Fruit fly (Drosophila melanogaster): ENCODE measurements around the gene Cph.
A peak's percentile ranks its signal among the peaks of the same experiment; 100 is the strongest.

Cph gene

DNA sequence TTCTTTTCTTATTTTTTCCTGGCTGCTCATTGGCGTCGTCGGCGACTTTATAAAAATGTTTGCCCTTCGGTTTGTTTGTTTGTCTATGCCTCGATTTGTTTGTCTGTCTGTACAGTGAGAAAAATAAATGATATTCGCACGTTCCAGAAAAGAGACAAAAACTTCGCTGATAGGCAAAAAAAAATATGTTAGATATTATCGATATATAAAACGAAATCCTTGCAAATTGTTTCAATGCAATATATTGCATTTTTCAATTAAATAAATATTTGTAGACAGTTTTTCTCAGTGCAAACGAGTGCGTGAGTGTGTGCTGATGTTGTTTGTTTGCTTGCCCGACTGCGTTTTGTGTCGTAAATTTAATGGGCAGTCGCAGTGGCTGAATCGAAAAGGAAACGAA is 139.5 kb downstream of the Cph start (continued):
- TF ChIP-seq gsb (GFP tag; IDR thresholded peaks at IDR 0.05), result no peak
- TF ChIP-seq jumu (GFP tag; optimal IDR thresholded peaks at IDR 0.05), result peak; percentile 15
- peak; percentile 59 for TF ChIP-seq Kr (GFP tag; optimal IDR thresholded peaks at IDR 0.05)
- TF ChIP-seq bowl (GFP tag; IDR thresholded peaks at IDR 0.05), result no peak
- no peak for TF ChIP-seq CG4360 (GFP tag; IDR thresholded peaks at IDR 0.05)
- peak; percentile 43; the same call in 2 of the 3 replicates for TF ChIP-seq tgo (GFP tag; IDR thresholded peaks at IDR 0.05)
- TF ChIP-seq corto (GFP tag; optimal IDR thresholded peaks at IDR 0.05), result no peak
- TF ChIP-seq esg (GFP tag; conservative IDR thresholded peaks at IDR 0.05), result 0 out of 2 replicates have a peak, but pooled peaks have one; percentile 14
- TF ChIP-seq usp (GFP tag; optimal IDR thresholded peaks at IDR 0.05), result no peak
- TF ChIP-seq tna (GFP tag; IDR thresholded peaks at IDR 0.05; ENCODE audit: partially characterized antibody), result no peak
- TF ChIP-seq CG11504 (tag; optimal IDR thresholded peaks at IDR 0.05), result peak; percentile 70
- 0 out of 2 replicates have a peak, but pooled peaks have one; percentile 5 for TF ChIP-seq sens-2 (GFP tag; IDR thresholded peaks at IDR 0.05)
- no peak for TF ChIP-seq jigr1 (GFP tag; IDR thresholded peaks at IDR 0.05)
- peak; percentile 38 for TF ChIP-seq Bdp1 (GFP tag; optimal IDR thresholded peaks at IDR 0.05)
- no peak for TF ChIP-seq CG15073 (GFP tag; optimal IDR thresholded peaks at IDR 0.05)
- TF ChIP-seq CG12659 (GFP tag; optimal IDR thresholded peaks at IDR 0.05), result peak; percentile 32
- no peak for TF ChIP-seq Dfd (GFP tag; optimal IDR thresholded peaks at IDR 0.05)
- peak; percentile 39 for TF ChIP-seq CG32772 (GFP tag; IDR thresholded peaks at IDR 0.05)
- no peak for TF ChIP-seq CG31388 (GFP tag; optimal IDR thresholded peaks at IDR 0.05)
- TF ChIP-seq CG12769 (tag; optimal IDR thresholded peaks at IDR 0.05), result peak; percentile 1
- TF ChIP-seq Dp (GFP tag; optimal IDR thresholded peaks at IDR 0.05), result no peak
- TF ChIP-seq hth (optimal IDR thresholded peaks at IDR 0.05), result no peak
- TF ChIP-seq CG3726 (GFP tag; IDR thresholded peaks at IDR 0.05), result 0 out of 3 replicates have a peak, but pooled peaks have one; percentile 34
- peak; percentile 52 for TF ChIP-seq PHDP (tag; optimal IDR thresholded peaks at IDR 0.05)
- peak; percentile 84 for TF ChIP-seq CG2712 (tag; optimal IDR thresholded peaks at IDR 0.05)
- TF ChIP-seq CG42726 (GFP tag; IDR thresholded peaks at IDR 0.05; ENCODE audit: partially characterized antibody), result no peak
- TF ChIP-seq CG7839 (tag; optimal IDR thresholded peaks at IDR 0.05), result peak; percentile 67
- TF ChIP-seq bcd (GFP tag; optimal IDR thresholded peaks at IDR 0.05), result peak; percentile 38
- TF ChIP-seq CG16815 (GFP tag; optimal IDR thresholded peaks at IDR 0.05), result peak; percentile 68
- TF ChIP-seq CG7271 (tag; optimal IDR thresholded peaks at IDR 0.05), result peak; percentile 73
- TF ChIP-seq CG13894 (tag; optimal IDR thresholded peaks at IDR 0.05), result no peak
- TF ChIP-seq CG16779 (GFP tag; IDR thresholded peaks at IDR 0.05), result no peak
- peak; percentile 29 for TF ChIP-seq CG15514 (GFP tag; optimal IDR thresholded peaks at IDR 0.05)
- TF ChIP-seq ap (GFP tag; IDR thresholded peaks at IDR 0.05), result no peak
- TF ChIP-seq zfh2 (GFP tag; optimal IDR thresholded peaks at IDR 0.05), result peak; percentile 5
- TF ChIP-seq Aef1 (GFP tag; IDR thresholded peaks at IDR 0.05), result no peak
- TF ChIP-seq stwl (tag; optimal IDR thresholded peaks at IDR 0.05), result peak; percentile 35
- TF ChIP-seq CG7963 (GFP tag; IDR thresholded peaks at IDR 0.05; ENCODE audit: partially characterized antibody), result no peak
- peak; percentile 68 for TF ChIP-seq CG17359 (tag; optimal IDR thresholded peaks at IDR 0.05)
- peak; percentile 52 for TF ChIP-seq tio (GFP tag; optimal IDR thresholded peaks at IDR 0.05)
- TF ChIP-seq pita (GFP tag; optimal IDR thresholded peaks at IDR 0.05), result no peak
- peak; percentile 31 for TF ChIP-seq Mes4 (GFP tag; optimal IDR thresholded peaks at IDR 0.05)
- no peak for TF ChIP-seq fu2 (GFP tag; optimal IDR thresholded peaks at IDR 0.05)
- peak; percentile 77 for TF ChIP-seq nmo (GFP tag; optimal IDR thresholded peaks at IDR 0.05)
- no peak for TF ChIP-seq NFAT (GFP tag; IDR thresholded peaks at IDR 0.05)
- TF ChIP-seq pan (optimal IDR thresholded peaks at IDR 0.05), result no peak
- peak in 1 of 2 experiments; percentile 26 for TF ChIP-seq pan (GFP tag; optimal IDR thresholded peaks at IDR 0.05 in 1 of 2, IDR thresholded peaks at IDR 0.05 in 1 of 2)
- TF ChIP-seq CG14050 (GFP tag; IDR thresholded peaks at IDR 0.05), result no peak
- no peak for TF ChIP-seq hb (GFP tag; IDR thresholded peaks at IDR 0.05; ENCODE audit: partially characterized antibody)
- TF ChIP-seq toy (GFP tag; IDR thresholded peaks at IDR 0.05), result no peak
- peak; percentile 61 for TF ChIP-seq Oli (tag; optimal IDR thresholded peaks at IDR 0.05)
